Fruit fly (Drosophila melanogaster): ENCODE data around the gene ATP6AP2.

The ATP6AP2 gene

DNA sequence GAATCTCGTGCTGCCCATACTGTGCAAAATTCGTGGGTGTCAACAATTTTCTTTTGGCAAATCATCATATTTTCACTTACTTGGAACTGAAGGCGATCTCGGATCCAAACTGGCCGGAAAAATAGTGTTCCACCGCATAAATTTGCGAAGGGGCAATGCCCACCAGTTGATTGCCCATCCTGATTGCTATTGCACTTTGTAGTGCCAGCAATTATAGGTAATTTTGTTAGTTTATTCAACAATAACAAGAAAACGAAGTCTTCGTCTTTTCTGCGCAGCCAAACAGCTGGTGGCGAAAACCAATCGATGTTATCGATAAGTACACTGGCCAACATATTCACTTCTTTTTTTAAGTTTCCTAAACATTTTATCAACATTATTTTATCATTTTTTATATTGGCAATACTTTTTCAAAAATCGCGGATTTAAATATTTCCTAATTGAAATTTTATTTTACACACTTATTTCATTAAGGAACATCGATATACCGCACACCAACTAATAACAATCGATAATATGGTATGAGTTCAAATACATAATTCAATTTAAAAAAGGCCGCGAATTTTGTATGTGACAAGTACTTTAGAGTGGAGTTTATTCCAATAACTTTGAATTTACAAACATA, 14.8 kb upstream of the ATP6AP2 start, which contains the start of gene Vps15 (continued):
- TF ChIP-seq E2f1 (GFP tag; IDR thresholded peaks at IDR 0.05) (peak; percentile 47; the same call in 1 of the 2 replicates), CG30020 (tag; optimal IDR thresholded peaks at IDR 0.05) (peak; percentile 57), nerfin-2 (GFP tag; IDR thresholded peaks at IDR 0.05; ENCODE audit: partially characterized antibody) (peak; percentile 84), MESR4 (GFP tag; optimal IDR thresholded peaks at IDR 0.05) (peak; percentile 73), org-1 (GFP tag; optimal IDR thresholded peaks at IDR 0.05) (peak; percentile 4), chn (GFP tag; optimal IDR thresholded peaks at IDR 0.05) (peak; percentile 42), CG11398 (GFP tag; optimal IDR thresholded peaks at IDR 0.05) (peak; percentile 41), CG7745 (tag; optimal IDR thresholded peaks at IDR 0.05) (no peak), dmrt11E (tag; optimal IDR thresholded peaks at IDR 0.05) (peak; percentile 72), tin (GFP tag; optimal IDR thresholded peaks at IDR 0.05) (peak; percentile 74), bowl (GFP tag; IDR thresholded peaks at IDR 0.05) (no peak), Taf1 (GFP tag; IDR thresholded peaks at IDR 0.05) (peak; percentile 61), Dad (GFP tag; optimal IDR thresholded peaks at IDR 0.05) (peak; percentile 67), HLH54F (GFP tag; optimal IDR thresholded peaks at IDR 0.05) (peak; percentile 47), CTCF (GFP tag; optimal IDR thresholded peaks at IDR 0.05) (no peak), scrt (GFP tag; optimal IDR thresholded peaks at IDR 0.05) (peak; percentile 65), CG14014 (GFP tag; IDR thresholded peaks at IDR 0.05) (peak; percentile 84), CG7357 (GFP tag; IDR thresholded peaks at IDR 0.05) (0 out of 3 replicates have a peak, but pooled peaks have one; percentile 18), tgo (GFP tag; IDR thresholded peaks at IDR 0.05) (peak; percentile 65; the same call in 2 of the 3 replicates), ara (GFP tag; IDR thresholded peaks at IDR 0.05) (peak; percentile 45; the same call in 1 of the 2 replicates), CG7786 (GFP tag; optimal IDR thresholded peaks at IDR 0.05) (peak; percentile 44), Ets97D (GFP tag; optimal IDR thresholded peaks at IDR 0.05) (peak; percentile 55), Bteb2 (GFP tag; optimal IDR thresholded peaks at IDR 0.05) (peak; percentile 68), Hsf (GFP tag; optimal IDR thresholded peaks at IDR 0.05) (peak; percentile 76), CG7372 (GFP tag; IDR thresholded peaks at IDR 0.05) (peak; percentile 61), Ets65A (GFP tag) (peak; percentile 15), MTF-1 (GFP tag; optimal IDR thresholded peaks at IDR 0.05; ENCODE audit: borderline replicate concordance) (peak; percentile 12), fd102C (GFP tag; optimal IDR thresholded peaks at IDR 0.05) (no peak), crc (GFP tag; optimal IDR thresholded peaks at IDR 0.05) (peak; percentile 36), CG30431 (GFP tag; optimal IDR thresholded peaks at IDR 0.05) (no peak), Gug (GFP tag; IDR thresholded peaks at IDR 0.05) (no peak), tio (GFP tag; optimal IDR thresholded peaks at IDR 0.05) (no peak), amos (GFP tag; IDR thresholded peaks at IDR 0.05; ENCODE audit: partially characterized antibody) (peak; percentile 74; the same call in 1 of the 2 replicates), disco-r (GFP tag; optimal IDR thresholded peaks at IDR 0.05) (peak; percentile 57), CG11723 (GFP tag; optimal IDR thresholded peaks at IDR 0.05) (no peak), CG18262 (tag; optimal IDR thresholded peaks at IDR 0.05) (peak; percentile 84), Kr (GFP tag; optimal IDR thresholded peaks at IDR 0.05) (no peak), CG8290 (GFP tag; optimal IDR thresholded peaks at IDR 0.05) (peak; percentile 59), CG8290 (tag; optimal IDR thresholded peaks at IDR 0.05) (no peak), CG43689 (GFP tag; IDR thresholded peaks at IDR 0.05) (peak; percentile 32; the same call in 1 of the 2 replicates), CHES-1-like (GFP tag; optimal IDR thresholded peaks at IDR 0.05) (peak; percentile 70), sisA (GFP tag; IDR thresholded peaks at IDR 0.05) (no peak; the same call in 1 of the 2 replicates), zen2 (GFP tag; IDR thresholded peaks at IDR 0.05; ENCODE audit: partially characterized antibody) (peak; percentile 74; the same call in 2 of the 3 replicates), fd64A (GFP tag; optimal IDR thresholded peaks at IDR 0.05) (no peak), pnt (GFP tag; optimal IDR thresholded peaks at IDR 0.05) (peak; percentile 33), Usf (GFP tag; optimal IDR thresholded peaks at IDR 0.05) (no peak), CG31441 (GFP tag; IDR thresholded peaks at IDR 0.05) (peak; percentile 67), klu (GFP tag; IDR thresholded peaks at IDR 0.05) (peak; percentile 50; the same call in 1 of the 2 replicates), CG3847 (GFP tag; IDR thresholded peaks at IDR 0.05) (peak; percentile 62), Myb (GFP tag; optimal IDR thresholded peaks at IDR 0.05) (peak; percentile 18), CG8765 (GFP tag; IDR thresholded peaks at IDR 0.05) (no peak), Rfx (GFP tag; IDR thresholded peaks at IDR 0.05) (peak; percentile 84)
